Fruit fly (Drosophila melanogaster): ENCODE data around the gene beg.

The beg gene

dm6 chr3L:17047811-17048239, 12.4 kb downstream of the beg start (continued):
- no peak for TF ChIP-seq CG15479 (GFP tag; optimal IDR thresholded peaks at IDR 0.05)
- no peak for TF ChIP-seq CG14965 (GFP tag; optimal IDR thresholded peaks at IDR 0.05; ENCODE audit: borderline replicate concordance)
- TF ChIP-seq sqz (GFP tag; optimal IDR thresholded peaks at IDR 0.05): peak; percentile 70
- no peak for TF ChIP-seq CG13775 (GFP tag; optimal IDR thresholded peaks at IDR 0.05)
- TF ChIP-seq mam (GFP tag; optimal IDR thresholded peaks at IDR 0.05): no peak
- TF ChIP-seq CG30020 (tag; optimal IDR thresholded peaks at IDR 0.05): no peak
- no peak for TF ChIP-seq CG3847 (GFP tag; IDR thresholded peaks at IDR 0.05)
- TF ChIP-seq B-H2 (GFP tag; optimal IDR thresholded peaks at IDR 0.05): no peak
- no peak for TF ChIP-seq CG11696 (GFP tag; IDR thresholded peaks at IDR 0.05)
- no peak for TF ChIP-seq sc (optimal IDR thresholded peaks at IDR 0.05)
- TF ChIP-seq sc (GFP tag; optimal IDR thresholded peaks at IDR 0.05): peak; percentile 22
- TF ChIP-seq CG12219 (GFP tag; optimal IDR thresholded peaks at IDR 0.05): no peak
- TF ChIP-seq CG6654 (GFP tag; optimal IDR thresholded peaks at IDR 0.05): no peak
- no peak for TF ChIP-seq Trl (optimal IDR thresholded peaks at IDR 0.05)
- TF ChIP-seq Trl (GFP tag; optimal IDR thresholded peaks at IDR 0.05): no peak
- no peak for TF ChIP-seq CG3065 (GFP tag; optimal IDR thresholded peaks at IDR 0.05)
- no peak for TF ChIP-seq Spps (tag; optimal IDR thresholded peaks at IDR 0.05)
- peak in 1 of 3 experiments; percentile 32 for TF ChIP-seq lola (GFP tag; optimal IDR thresholded peaks at IDR 0.05)
- no peak for TF ChIP-seq Dp (GFP tag; optimal IDR thresholded peaks at IDR 0.05)
- TF ChIP-seq ham (GFP tag; IDR thresholded peaks at IDR 0.05): no peak
- TF ChIP-seq tin (GFP tag; optimal IDR thresholded peaks at IDR 0.05): no peak
- no peak for TF ChIP-seq btn (GFP tag; optimal IDR thresholded peaks at IDR 0.05)
- peak; percentile 41 for TF ChIP-seq CG4707 (GFP tag; optimal IDR thresholded peaks at IDR 0.05)
- no peak for TF ChIP-seq CG32767 (GFP tag; IDR thresholded peaks at IDR 0.05)
- TF ChIP-seq ara (GFP tag; IDR thresholded peaks at IDR 0.05): 0 out of 2 replicates have a peak, but pooled peaks have one; percentile 36
- no peak for TF ChIP-seq HLHmδ (GFP tag; optimal IDR thresholded peaks at IDR 0.05)
- no peak for TF ChIP-seq crc (GFP tag; optimal IDR thresholded peaks at IDR 0.05)
- 0 out of 2 replicates have a peak, but pooled peaks have one; percentile 23 for TF ChIP-seq CG11247 (GFP tag; IDR thresholded peaks at IDR 0.05)
- no peak for TF ChIP-seq NC2α (GFP tag; optimal IDR thresholded peaks at IDR 0.05)
- TF ChIP-seq Dfd (GFP tag; optimal IDR thresholded peaks at IDR 0.05): no peak
- TF ChIP-seq CG8281 (tag; optimal IDR thresholded peaks at IDR 0.05): peak; percentile 40
- TF ChIP-seq Taf1 (GFP tag; IDR thresholded peaks at IDR 0.05): no peak
- no peak for TF ChIP-seq NC2β (GFP tag; optimal IDR thresholded peaks at IDR 0.05)
- no peak for TF ChIP-seq CG9797 (GFP tag; optimal IDR thresholded peaks at IDR 0.05)
- TF ChIP-seq zfh1 (GFP tag; IDR thresholded peaks at IDR 0.05): peak; percentile 53; the same call in 1 of the 3 replicates
- TF ChIP-seq peb (GFP tag; IDR thresholded peaks at IDR 0.05): no peak
- TF ChIP-seq z (GFP tag; IDR thresholded peaks at IDR 0.05): no peak
- 0 out of 2 replicates have a peak, but pooled peaks have one; percentile 19 for TF ChIP-seq seq (GFP tag; IDR thresholded peaks at IDR 0.05)
- TF ChIP-seq E2f1 (GFP tag; IDR thresholded peaks at IDR 0.05): no peak
- no peak for TF ChIP-seq dati (GFP tag; IDR thresholded peaks at IDR 0.05)
- TF ChIP-seq otp (GFP tag; IDR thresholded peaks at IDR 0.05): no peak
- TF ChIP-seq Gsc (GFP tag; IDR thresholded peaks at IDR 0.05): no peak
- TF ChIP-seq Ada2b (GFP tag; IDR thresholded peaks at IDR 0.05): no peak
- TF ChIP-seq CHES-1-like (GFP tag; optimal IDR thresholded peaks at IDR 0.05): no peak
- no peak for TF ChIP-seq CG34224 (GFP tag; IDR thresholded peaks at IDR 0.05; ENCODE audit: partially characterized antibody)
- no peak for TF ChIP-seq sob (GFP tag; IDR thresholded peaks at IDR 0.05)
- no peak for TF ChIP-seq Pdp1 (GFP tag; optimal IDR thresholded peaks at IDR 0.05)
- no peak for TF ChIP-seq CG18764 (GFP tag; optimal IDR thresholded peaks at IDR 0.05)
- no peak for TF ChIP-seq wor (GFP tag; IDR thresholded peaks at IDR 0.05)
- peak; percentile 21 for TF ChIP-seq CG2712 (tag; optimal IDR thresholded peaks at IDR 0.05)
- peak; percentile 53 for TF ChIP-seq cg (GFP tag; optimal IDR thresholded peaks at IDR 0.05)
- TF ChIP-seq CG30431 (GFP tag; optimal IDR thresholded peaks at IDR 0.05): no peak
- no peak for TF ChIP-seq gcm2 (GFP tag; optimal IDR thresholded peaks at IDR 0.05)

Data from whole organism, embryonic.